Fruit fly (Drosophila melanogaster) whole organism, prepupa: ENCODE results near the gene Diedel.
A peak's percentile ranks its signal among the peaks of the same experiment; 100 is the strongest.

ENCODE experiments used
- CG11762 ChIP-seq: fragments of 200-800 bp; sonication (Bioruptor generic); optimal IDR thresholded peaks from 3 replicates; lab custom pipeline; 2016; ENCODE audit warnings: missing biosample characterization, missing genetic modification characterization; ENCODE audit not compliant: insufficient read depth
- CG6854 ChIP-seq: fragments of 200-800 bp; sonication (Bioruptor generic); optimal IDR thresholded peaks from 2 replicates; lab custom pipeline; 2017; ENCODE audit warnings: missing biosample characterization, mild to moderate bottlenecking, missing genetic modification characterization
- Met ChIP-seq: fragments of 200-800 bp; sonication (Bioruptor generic); optimal IDR thresholded peaks from 3 replicates; lab custom pipeline; 2016; ENCODE audit warnings: missing biosample characterization, missing genetic modification characterization
- esn ChIP-seq: fragments of 200-800 bp; sonication (Bioruptor generic); optimal IDR thresholded peaks from 2 replicates; lab custom pipeline; 2016; ENCODE audit warnings: missing biosample characterization, mild to moderate bottlenecking, missing genetic modification characterization, moderate library complexity

DNA sequence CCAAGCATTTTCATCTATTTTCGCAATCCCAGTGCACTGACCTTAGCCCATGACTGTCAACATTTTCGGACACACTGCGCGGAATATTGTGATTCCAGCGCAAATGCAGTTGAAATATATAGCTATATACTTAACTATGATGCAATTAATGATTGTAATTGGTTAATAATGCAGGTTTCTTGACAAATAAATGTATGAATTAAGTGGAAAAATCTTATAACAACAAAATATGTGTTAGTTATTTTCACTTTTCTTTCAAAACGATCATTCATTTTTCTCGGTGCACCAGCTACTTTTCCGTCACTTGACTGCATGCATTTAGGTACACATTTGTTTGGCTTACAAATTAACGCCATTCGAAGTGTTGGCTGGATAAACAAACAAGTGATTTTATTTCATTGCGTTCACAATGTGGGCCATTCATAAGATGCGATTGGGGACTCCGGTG, 34.9 kb upstream of the Diedel start:
- TF ChIP-seq esn (GFP tag; lab: Kevin White, UChicago) (peak; percentile 61), Met (GFP tag; lab: Kevin White, UChicago) (peak; percentile 58), CG11762 (GFP tag; lab: Kevin White, UChicago) (no peak), CG6854 (GFP tag; lab: Kevin White, UChicago) (no peak)
